Fruit fly (Drosophila melanogaster) whole organism, adult: ENCODE data around the gene Gmap.

Source experiments
- CG12768 ChIP-seq: fragments of 200-800 bp; sonication (Bioruptor generic); optimal IDR thresholded peaks from 2 replicates; lab custom pipeline; 2017; ENCODE audit warnings: missing biosample characterization, missing genetic modification characterization, mild to moderate bottlenecking, moderate library complexity, missing genetic modification reagents
- CG14711 ChIP-seq: fragments of 200-800 bp; sonication (Bioruptor generic); optimal IDR thresholded peaks from 2 replicates; lab custom pipeline; 2018; ENCODE audit warnings: missing biosample characterization, mild to moderate bottlenecking, missing genetic modification characterization, moderate library complexity
- CG1620 ChIP-seq: fragments of 200-800 bp; sonication (Bioruptor generic); optimal IDR thresholded peaks from 2 replicates; lab custom pipeline; 2016; ENCODE audit warnings: missing biosample characterization, missing genetic modification characterization
- CG33017 ChIP-seq: fragments of 200-800 bp; sonication (Bioruptor generic); optimal IDR thresholded peaks from 2 replicates; lab custom pipeline; 2018; ENCODE audit warnings: missing biosample characterization, mild to moderate bottlenecking, missing genetic modification characterization, moderate library complexity
- CG5204 ChIP-seq: fragments of 200-800 bp; sonication (Bioruptor generic); optimal IDR thresholded peaks from 2 replicates; lab custom pipeline; 2016; ENCODE audit warnings: missing biosample characterization, missing genetic modification characterization
- CG7045 ChIP-seq: fragments of 200-800 bp; sonication (Bioruptor generic); optimal IDR thresholded peaks from 2 replicates; lab custom pipeline; 2017; ENCODE audit warnings: missing biosample characterization, mild to moderate bottlenecking, missing genetic modification characterization
- Clk ChIP-seq: fragments of 200-800 bp; sonication (Bioruptor generic); optimal IDR thresholded peaks from 2 replicates; lab custom pipeline; 2017; ENCODE audit warnings: missing biosample characterization, missing genetic modification characterization
- Hr96 ChIP-seq: fragments of 200-800 bp; sonication (Bioruptor generic); optimal IDR thresholded peaks from 2 replicates; lab custom pipeline; 2016; ENCODE audit warnings: missing biosample characterization, missing genetic modification characterization
- Mnt ChIP-seq: fragments of 200-800 bp; sonication (Bioruptor generic); optimal IDR thresholded peaks from 2 replicates; lab custom pipeline; 2016; ENCODE audit warnings: missing biosample characterization, mild to moderate bottlenecking, missing genetic modification characterization
- bab1 ChIP-seq: fragments of 200-800 bp; sonication (Bioruptor generic); optimal IDR thresholded peaks from 3 replicates; lab custom pipeline; 2019; ENCODE audit warnings: missing biosample characterization, mild to moderate bottlenecking, missing genetic modification characterization, moderate library complexity
- cnc ChIP-seq, 2 experiments: fragments of >200 bp; optimal IDR thresholded peaks; 2 replicates each; lab custom pipeline; 2017
- kay ChIP-seq: fragments of 200-800 bp; sonication (Bioruptor generic); peaks from one replicate; lab custom pipeline; 2016; ENCODE audit warnings: missing biosample characterization, missing genetic modification characterization, borderline replicate concordance
- tj ChIP-seq: fragments of 200-800 bp; sonication (Bioruptor generic); optimal IDR thresholded peaks from 3 replicates; lab custom pipeline; 2017; ENCODE audit warnings: missing biosample characterization, mild to moderate bottlenecking, missing genetic modification characterization, moderate library complexity
- toe ChIP-seq: fragments of 200-800 bp; sonication (Bioruptor generic); optimal IDR thresholded peaks from 2 replicates; lab custom pipeline; 2016; ENCODE audit warnings: missing biosample characterization, missing genetic modification characterization

DNA sequence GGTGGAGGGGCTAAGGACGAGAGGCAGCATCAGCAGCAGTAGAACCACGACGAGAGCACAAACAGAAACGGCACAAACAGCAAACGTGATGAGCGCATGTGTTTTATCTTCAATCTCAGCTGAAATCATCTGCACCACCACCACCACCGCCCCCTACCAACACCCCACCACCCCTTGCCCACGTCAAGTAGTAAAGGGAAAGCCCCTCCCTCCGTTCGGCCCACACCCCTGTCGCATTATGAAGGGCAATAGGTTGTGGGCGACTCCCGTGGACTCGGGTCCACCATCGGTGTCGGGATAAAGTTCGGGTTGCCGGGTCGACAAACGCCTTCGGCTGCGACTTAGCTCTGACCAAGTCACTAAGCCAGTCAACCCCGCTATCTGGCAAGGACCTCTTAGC lies 43.2 kb upstream of the Gmap start:
- no peak for TF ChIP-seq CG1620 (GFP tag; lab: Kevin White, UChicago)
- TF ChIP-seq Clk (GFP tag; lab: Kevin White, UChicago), result no peak
- no peak for TF ChIP-seq cnc (optimal IDR thresholded peaks at IDR 0.05; lab: Kevin White, UChicago)
- no peak for TF ChIP-seq kay (GFP tag; lab: Kevin White, UChicago)
- no peak for TF ChIP-seq CG5204 (GFP tag; lab: Kevin White, UChicago)
- TF ChIP-seq CG12768 (GFP tag; lab: Kevin White, UChicago), result no peak
- TF ChIP-seq CG7045 (GFP tag; lab: Kevin White, UChicago), result no peak
- no peak for TF ChIP-seq toe (GFP tag; lab: Kevin White, UChicago)
- TF ChIP-seq Mnt, result no peak
- TF ChIP-seq bab1 (GFP tag; lab: Kevin White, UChicago), result no peak
- TF ChIP-seq tj (GFP tag; lab: Kevin White, UChicago), result no peak
- no peak for TF ChIP-seq CG33017
- no peak for TF ChIP-seq Hr96 (GFP tag; lab: Kevin White, UChicago)
- TF ChIP-seq CG14711 (tag; lab: Kevin White, UChicago), result no peak
